Worm (Caenorhabditis elegans): Measurements from ENCODE around the gene C52E4.12.

ce11 chrV:11947414-11947954 lies 48.5 kb upstream of the C52E4.12 start:
- TF ChIP-seq nhr-28 (tag; optimal IDR thresholded peaks at IDR 0.05) (no peak), mdl-1 (tag; optimal IDR thresholded peaks at IDR 0.05) (no peak), snpc-4 (tag; optimal IDR thresholded peaks at IDR 0.05) (no peak), hmg-11 (tag; optimal IDR thresholded peaks at IDR 0.05) (no peak), unc-39 (tag; optimal IDR thresholded peaks at IDR 0.05) (no peak), jun-1 (tag; optimal IDR thresholded peaks at IDR 0.05) (no peak), fos-1 (tag; optimal IDR thresholded peaks at IDR 0.05) (no peak), ama-1 (optimal IDR thresholded peaks at IDR 0.05) (no peak), ceh-82 (tag; optimal IDR thresholded peaks at IDR 0.05) (no peak), zag-1 (tag; optimal IDR thresholded peaks at IDR 0.05) (no peak), elt-1 (tag; optimal IDR thresholded peaks at IDR 0.05) (no peak), nhr-237 (tag; optimal IDR thresholded peaks at IDR 0.05) (no peak)
